Worm (Caenorhabditis elegans): Measurements from ENCODE around the gene alh-9.

DNA sequence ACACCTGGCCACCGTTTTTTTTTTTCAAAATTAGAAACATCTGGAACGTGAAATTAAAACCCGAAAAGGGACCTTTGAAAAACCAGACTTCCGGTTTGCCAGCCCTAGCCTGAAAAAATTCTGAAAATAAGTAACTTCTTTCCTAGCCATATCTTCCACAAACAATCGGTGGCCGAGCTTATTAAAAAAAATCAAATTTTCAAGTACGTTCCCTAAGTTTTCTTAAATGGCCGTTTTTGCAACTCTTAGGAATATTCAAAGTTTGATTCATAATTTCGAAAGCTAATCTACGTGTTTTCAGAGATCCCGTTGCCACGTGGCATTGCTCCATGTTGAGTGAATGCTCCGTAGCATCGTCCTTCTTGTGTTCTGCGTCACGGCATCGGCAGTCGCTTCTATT, 32.2 kb upstream of the alh-9 start, which contains the start of gene R12B2.8:
- TF ChIP-seq klf-2 (GFP tag; conservative IDR thresholded peaks at IDR 0.05) (no peak), cog-1 (tag; optimal IDR thresholded peaks at IDR 0.05) (no peak), tab-1 (GFP tag; IDR thresholded peaks at IDR 0.05) (no peak), ref-1 (GFP tag; conservative IDR thresholded peaks at IDR 0.05) (no peak), ztf-23 (GFP tag; IDR thresholded peaks at IDR 0.05) (no peak), T22C8.4 (GFP tag; IDR thresholded peaks at IDR 0.05) (no peak), flt-1 (GFP tag; IDR thresholded peaks at IDR 0.05) (no peak), med-1 (GFP tag; optimal IDR thresholded peaks at IDR 0.05; ENCODE audit: insufficient read depth) (no peak), ztf-29 (GFP tag; IDR thresholded peaks at IDR 0.05) (no peak)
